Fruit fly (Drosophila melanogaster): ENCODE data around the gene hmw.

DNA sequence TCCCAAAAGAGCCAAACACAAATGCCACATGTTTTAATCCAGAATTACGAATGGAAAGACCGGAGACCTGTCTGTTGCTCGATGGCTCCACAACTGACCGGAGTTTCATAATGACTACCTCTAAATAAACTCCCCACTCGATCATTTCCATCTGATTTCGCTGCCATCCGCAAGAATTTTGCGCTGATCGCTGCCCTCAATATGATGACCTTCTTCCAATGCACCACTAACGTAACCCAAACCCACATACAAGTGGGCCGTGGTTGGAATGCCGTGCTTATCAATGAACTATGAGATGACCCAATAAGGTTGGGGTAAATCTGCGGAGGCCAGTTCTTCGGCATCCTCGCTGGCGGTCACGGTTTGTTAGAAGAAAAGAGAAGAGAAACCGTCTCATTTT lies 23.2 kb downstream of the hmw start, which contains the start of gene CG14309:
- TF ChIP-seq h (GFP tag; optimal IDR thresholded peaks at IDR 0.05) (no peak), N (GFP tag; optimal IDR thresholded peaks at IDR 0.05) (no peak), sv (GFP tag; optimal IDR thresholded peaks at IDR 0.05) (no peak), sage (GFP tag; optimal IDR thresholded peaks at IDR 0.05) (no peak), Myc (optimal IDR thresholded peaks at IDR 0.05) (no peak), br (GFP tag; optimal IDR thresholded peaks at IDR 0.05) (no peak), Abd-B (GFP tag; optimal IDR thresholded peaks at IDR 0.05) (no peak), Mio (GFP tag; optimal IDR thresholded peaks at IDR 0.05) (no peak), jim (GFP tag; optimal IDR thresholded peaks at IDR 0.05) (no peak), usp (GFP tag; optimal IDR thresholded peaks at IDR 0.05) (no peak)

All from whole organism, wandering third instar larva.